Comparison of ENCODE assay signal across 4 fruit fly cellular contexts in the genomic region with DNA sequence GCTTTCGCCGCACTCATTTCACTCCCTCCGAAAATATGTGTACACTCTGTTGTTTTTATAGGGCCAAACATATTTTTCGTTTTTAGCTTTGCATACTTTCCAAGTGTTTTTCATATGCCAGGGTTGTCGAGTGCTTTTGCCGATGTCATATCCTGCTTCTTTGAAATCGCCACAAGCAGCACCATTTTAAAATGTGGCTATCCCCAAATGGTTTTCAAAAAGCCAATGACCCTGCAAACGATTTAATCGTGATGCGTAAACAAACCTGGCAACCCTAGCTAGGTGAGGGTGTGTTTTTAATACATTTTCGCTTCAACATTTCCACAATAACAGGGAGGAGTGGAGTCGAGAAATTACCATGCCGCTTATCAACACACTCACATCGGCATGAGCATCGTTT.
TF ChIP-seq lines count a peak whose summit lies in the region.

No protein-coding gene starts in this region.

- TF ChIP-seq CTCF in whole organism, embryonic (GFP tag; optimal IDR thresholded peaks at IDR 0.05; lab: Kevin White, UChicago): no peak

TF ChIP-seq in whole organism, embryonic, 481 proteins besides CTCF, POLR2A, EP300 and RAD21 (continues in another document):
- TF ChIP-seq CG4404 (GFP tag; IDR thresholded peaks at IDR 0.05; lab: Robert Waterston, UW): no peak
- TF ChIP-seq CG8359 (GFP tag; optimal IDR thresholded peaks at IDR 0.05; lab: Kevin White, UChicago; ENCODE audit: borderline replicate concordance): no peak
- TF ChIP-seq onecut (GFP tag; IDR thresholded peaks at IDR 0.05; lab: Robert Waterston, UW): peak; percentile 46
- TF ChIP-seq CG5953 (GFP tag; IDR thresholded peaks at IDR 0.05; lab: Robert Waterston, UW): no peak
- no peak for TF ChIP-seq CG15479 (GFP tag; optimal IDR thresholded peaks at IDR 0.05; lab: Kevin White, UChicago)
- no peak for TF ChIP-seq Dad (GFP tag; optimal IDR thresholded peaks at IDR 0.05; lab: Kevin White, UChicago)
- 0 out of 2 replicates have a peak, but pooled peaks have one; percentile 16 for TF ChIP-seq CG13287 (GFP tag; IDR thresholded peaks at IDR 0.05; lab: Robert Waterston, UW; ENCODE audit: partially characterized antibody)
- peak; percentile 56; the same call in 1 of the 2 replicates for TF ChIP-seq seq (GFP tag; IDR thresholded peaks at IDR 0.05; lab: Robert Waterston, UW)
- TF ChIP-seq CG3847 (GFP tag; IDR thresholded peaks at IDR 0.05; lab: Robert Waterston, UW): 0 out of 2 replicates have a peak, but pooled peaks have one; percentile 34
- 0 out of 2 replicates have a peak, but pooled peaks have one; percentile 27 for TF ChIP-seq ap (GFP tag; IDR thresholded peaks at IDR 0.05; lab: Robert Waterston, UW)
- TF ChIP-seq CG10366 (GFP tag; IDR thresholded peaks at IDR 0.05; lab: Robert Waterston, UW): no peak; the same call in 1 of the 2 replicates
- no peak for TF ChIP-seq sc (optimal IDR thresholded peaks at IDR 0.05; lab: Kevin White, UChicago)
- TF ChIP-seq sc (GFP tag; optimal IDR thresholded peaks at IDR 0.05; lab: Kevin White, UChicago): no peak
- no peak for TF ChIP-seq CG15073 (GFP tag; optimal IDR thresholded peaks at IDR 0.05; lab: Kevin White, UChicago)
- TF ChIP-seq Kr (GFP tag; optimal IDR thresholded peaks at IDR 0.05; lab: Kevin White, UChicago): no peak
- no peak for TF ChIP-seq Doc2 (GFP tag; IDR thresholded peaks at IDR 0.05; lab: Robert Waterston, UW)
- no peak for TF ChIP-seq CG4820 (GFP tag; optimal IDR thresholded peaks at IDR 0.05; lab: Kevin White, UChicago)
- TF ChIP-seq B-H2 (GFP tag; optimal IDR thresholded peaks at IDR 0.05; lab: Kevin White, UChicago): no peak
- TF ChIP-seq yki (optimal IDR thresholded peaks at IDR 0.05; lab: Kevin White, UChicago): no peak
- TF ChIP-seq sqz (GFP tag; optimal IDR thresholded peaks at IDR 0.05; lab: Kevin White, UChicago): no peak
- TF ChIP-seq fd102C (GFP tag; optimal IDR thresholded peaks at IDR 0.05; lab: Kevin White, UChicago): no peak

TF ChIP-seq in whole organism, prepupa, 60 proteins besides CTCF, POLR2A, EP300 and RAD21:
- peak; percentile 57 for TF ChIP-seq svp (GFP tag; lab: Kevin White, UChicago)
- no peak for TF ChIP-seq CG8632 (GFP tag; optimal IDR thresholded peaks at IDR 0.05; lab: Kevin White, UChicago)
- no peak for TF ChIP-seq CG10631 (GFP tag; optimal IDR thresholded peaks at IDR 0.05; lab: Kevin White, UChicago)
- TF ChIP-seq CG1621 (tag; optimal IDR thresholded peaks at IDR 0.05; lab: Kevin White, UChicago): no peak
- no peak for TF ChIP-seq CG10669 (GFP tag; optimal IDR thresholded peaks at IDR 0.05; lab: Kevin White, UChicago)
- no peak for TF ChIP-seq dac (GFP tag; optimal IDR thresholded peaks at IDR 0.05; lab: Kevin White, UChicago)
- TF ChIP-seq eg (GFP tag; IDR thresholded peaks at IDR 0.05; lab: Robert Waterston, UW): no peak
- TF ChIP-seq CG6792 (GFP tag; optimal IDR thresholded peaks at IDR 0.05; lab: Kevin White, UChicago): no peak
- TF ChIP-seq acj6 (GFP tag; optimal IDR thresholded peaks at IDR 0.05; lab: Kevin White, UChicago): no peak
- TF ChIP-seq Met (GFP tag; optimal IDR thresholded peaks at IDR 0.05; lab: Kevin White, UChicago): no peak
- TF ChIP-seq Eip78C (GFP tag; lab: Kevin White, UChicago): peak; percentile 32
- TF ChIP-seq Gug (GFP tag; IDR thresholded peaks at IDR 0.05; lab: Robert Waterston, UW): no peak
- TF ChIP-seq Hr39 (GFP tag; optimal IDR thresholded peaks at IDR 0.05; lab: Kevin White, UChicago): peak; percentile 8
- TF ChIP-seq Eip75B (GFP tag; optimal IDR thresholded peaks at IDR 0.05; lab: Kevin White, UChicago): no peak
TF ChIP-seq in whole organism, prepupa: peak in this region for 3.

TF ChIP-seq in whole organism, pupa, 21 proteins besides CTCF, POLR2A, EP300 and RAD21:
- TF ChIP-seq CG15710 (tag; optimal IDR thresholded peaks at IDR 0.05; lab: Kevin White, UChicago): no peak
- peak; percentile 28 for TF ChIP-seq CG8159 (tag; optimal IDR thresholded peaks at IDR 0.05; lab: Kevin White, UChicago)
- no peak for TF ChIP-seq Ets98B (GFP tag; IDR thresholded peaks at IDR 0.05; lab: Robert Waterston, UW)
- TF ChIP-seq fd96Ca (GFP tag; IDR thresholded peaks at IDR 0.05; lab: Robert Waterston, UW): no peak

TF ChIP-seq in whole organism, wandering third instar larva, 38 proteins besides CTCF, POLR2A, EP300 and RAD21:
- TF ChIP-seq CG9705 (GFP tag; optimal IDR thresholded peaks at IDR 0.05; lab: Kevin White, UChicago) (no peak), fru (GFP tag; optimal IDR thresholded peaks at IDR 0.05; lab: Kevin White, UChicago) (peak; percentile 2), HLH106 (tag; optimal IDR thresholded peaks at IDR 0.05; lab: Kevin White, UChicago) (peak; percentile 2), foxo (GFP tag; optimal IDR thresholded peaks at IDR 0.05; lab: Kevin White, UChicago) (peak in 1 of 2 experiments; percentile 11)
